Worm (Caenorhabditis elegans) whole organism, midembryonic: Measurements from ENCODE around the gene F07C6.2.

ENCODE experiments used
- T22C8.4 ChIP-seq: fragments of 200-800 bp; sonication (Bioruptor generic); IDR thresholded peaks from 2 replicates; pipeline ENCODE4 v1.3.6; 2022; ENCODE audit warnings: missing genetic modification characterization, missing compliant biosample characterization
- cog-1 ChIP-seq: sonication (generic microtip); optimal IDR thresholded peaks from 2 replicates; lab custom pipeline; 2016; ENCODE audit warnings: missing genetic modification characterization, missing compliant biosample characterization
- klf-2 ChIP-seq: fragments of 200-800 bp; sonication (Bioruptor generic); conservative IDR thresholded peaks from 2 replicates; pipeline ENCODE4 v1.3.6; 2022; ENCODE audit warnings: missing genetic modification reagents, missing genetic modification characterization, missing compliant biosample characterization
- ztf-23 ChIP-seq: fragments of 200-800 bp; sonication (Bioruptor generic); IDR thresholded peaks from 2 replicates; pipeline ENCODE4 v1.3.6; 2022; ENCODE audit warnings: missing genetic modification reagents, missing genetic modification characterization, missing compliant biosample characterization
- ztf-29 ChIP-seq: fragments of 200-800 bp; sonication (Bioruptor generic); IDR thresholded peaks from 2 replicates; pipeline ENCODE4 v1.3.6; 2022; ENCODE audit warnings: missing genetic modification reagents, missing genetic modification characterization, missing compliant biosample characterization

DNA sequence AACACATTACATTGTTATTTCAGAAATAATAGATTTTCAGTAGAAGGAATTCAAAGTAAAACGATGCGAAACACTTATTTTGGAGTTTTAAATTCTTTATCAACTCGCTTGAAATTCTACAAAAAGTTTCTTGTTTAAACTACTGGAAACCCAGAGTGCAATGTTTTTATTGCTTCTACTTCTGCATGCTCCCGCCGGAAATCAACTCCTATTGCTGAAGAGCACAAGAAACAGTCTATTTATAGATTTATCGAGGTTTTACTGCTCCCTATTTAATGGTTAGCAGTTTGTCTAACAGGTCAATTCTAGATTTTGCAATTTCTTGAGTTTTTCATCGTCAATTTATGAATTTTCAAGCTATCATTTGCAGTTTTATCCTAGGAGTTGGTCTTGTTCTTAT, 1.5 kb downstream of the F07C6.2 start, which contains the start of gene F07C6.6:
- TF ChIP-seq klf-2 (GFP tag; lab: Robert Waterston, UW) (no peak), ztf-23 (GFP tag; lab: Robert Waterston, UW) (no peak), T22C8.4 (no peak), cog-1 (tag; lab: Kevin White, UChicago) (no peak), ztf-29 (GFP tag; lab: Robert Waterston, UW) (no peak)
